Fruit fly (Drosophila melanogaster): ENCODE data around the gene CG31097.

Gene CG31097

DNA sequence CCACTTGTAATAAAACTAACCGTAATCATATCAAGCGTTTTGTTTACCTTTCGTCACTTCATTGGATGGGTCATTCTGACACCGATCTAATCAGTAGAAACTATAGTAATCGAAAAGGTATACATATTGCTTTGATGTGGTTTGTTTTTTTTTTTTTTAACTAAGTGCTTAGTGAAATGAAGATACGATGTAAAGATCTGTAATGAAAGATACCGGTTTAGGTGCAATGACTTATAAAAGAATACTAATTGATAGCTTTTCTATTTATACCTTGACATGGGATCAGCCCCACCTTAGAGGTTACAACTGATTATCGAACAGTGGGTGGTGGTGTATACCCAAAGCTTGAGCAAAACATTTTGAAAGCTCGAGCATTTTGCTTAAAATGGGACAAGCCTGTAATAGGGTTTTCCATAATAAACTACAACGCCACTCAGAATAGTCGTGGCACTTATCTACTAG is 14.3 kb downstream of the CG31097 start, which contains the start of gene CG31300:
Gene CG31300, plus strand, starts transcription at position 412 of the 462 bp plus-strand sequence.
- TF ChIP-seq CG8319 (GFP tag; optimal IDR thresholded peaks at IDR 0.05), result no peak
- TF ChIP-seq achi (GFP tag; optimal IDR thresholded peaks at IDR 0.05), result no peak
- TF ChIP-seq CG16779 (tag; optimal IDR thresholded peaks at IDR 0.05), result no peak
- no peak for TF ChIP-seq CG3919 (GFP tag; optimal IDR thresholded peaks at IDR 0.05)
- no peak for TF ChIP-seq OdsH (GFP tag; optimal IDR thresholded peaks at IDR 0.05)
- no peak for TF ChIP-seq eg (GFP tag; IDR thresholded peaks at IDR 0.05)
- no peak for TF ChIP-seq CG6792 (GFP tag; optimal IDR thresholded peaks at IDR 0.05)
- TF ChIP-seq Sox15 (GFP tag; optimal IDR thresholded peaks at IDR 0.05), result no peak
- TF ChIP-seq CG11294 (GFP tag; IDR thresholded peaks at IDR 0.05), result no peak
- TF ChIP-seq fd59A (GFP tag; optimal IDR thresholded peaks at IDR 0.05), result no peak
- TF ChIP-seq CG3032 (tag; optimal IDR thresholded peaks at IDR 0.05), result no peak

DNA sequence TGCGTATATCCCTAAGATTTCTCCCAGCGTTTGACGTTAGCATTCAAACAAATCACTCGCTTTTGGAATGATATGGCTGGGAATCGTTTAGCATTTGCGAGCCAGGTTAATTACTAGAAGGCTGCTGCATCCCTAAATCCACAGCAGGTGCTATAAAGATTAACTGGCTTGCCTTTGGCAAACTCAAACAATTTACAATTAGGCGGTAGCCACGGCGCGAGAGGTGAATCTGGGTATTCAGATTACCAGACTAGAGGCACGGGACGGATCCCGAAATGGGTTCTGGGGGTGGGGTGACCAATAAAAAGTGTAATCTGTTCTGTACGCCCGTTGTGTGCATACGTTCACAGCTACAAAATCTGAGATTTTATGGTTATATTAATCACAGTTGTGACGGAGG is 16.4 kb downstream of the CG31097 start, which contains the start of gene CG11892:
Gene CG11892, plus strand, starts transcription at position 384 of the 400 bp plus-strand sequence.
- TF ChIP-seq vri (GFP tag; optimal IDR thresholded peaks at IDR 0.05) (peak; percentile 46), OdsH (GFP tag; optimal IDR thresholded peaks at IDR 0.05) (no peak), ss (GFP tag; optimal IDR thresholded peaks at IDR 0.05) (no peak), achi (GFP tag; optimal IDR thresholded peaks at IDR 0.05) (no peak), svp (GFP tag) (peak; percentile 46), CG10631 (GFP tag; optimal IDR thresholded peaks at IDR 0.05) (no peak), dsx (GFP tag; optimal IDR thresholded peaks at IDR 0.05; ENCODE audit: poor library complexity, severe bottlenecking) (no peak), acj6 (GFP tag; optimal IDR thresholded peaks at IDR 0.05) (no peak), fkh (GFP tag; optimal IDR thresholded peaks at IDR 0.05) (peak; percentile 90), Sox102F (GFP tag; optimal IDR thresholded peaks at IDR 0.05) (peak; percentile 23), CG32006 (GFP tag; optimal IDR thresholded peaks at IDR 0.05) (no peak), CG11902 (GFP tag; optimal IDR thresholded peaks at IDR 0.05) (no peak)

DNA sequence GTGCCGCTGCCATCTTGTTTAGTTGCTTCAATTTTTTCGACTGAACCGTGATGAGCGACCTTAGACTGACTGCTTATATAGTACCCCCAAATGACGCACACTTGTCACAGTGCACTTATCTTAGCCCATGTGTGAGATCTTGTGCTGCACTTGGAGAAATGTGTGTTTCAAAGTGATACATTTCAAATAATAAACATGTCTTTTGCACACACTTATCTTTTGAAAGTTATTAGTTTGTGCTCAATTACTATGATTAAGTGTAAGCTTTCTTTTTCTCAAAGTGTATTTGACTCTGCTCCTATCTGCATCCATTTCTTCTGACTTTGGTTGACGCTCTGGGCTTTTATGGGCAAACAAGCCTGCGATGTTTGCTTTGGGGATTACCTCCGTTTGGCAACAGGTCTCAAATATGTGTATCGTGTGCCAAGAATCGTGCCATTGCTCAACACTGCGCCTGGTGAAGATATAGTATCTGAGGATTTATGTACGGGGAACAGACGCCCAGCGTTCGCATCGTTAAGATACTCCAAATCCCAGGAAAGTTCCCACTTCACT is 17.7 kb downstream of the CG31097 start, which contains the start of gene CG10514:
Gene CG10514, minus strand, starts transcription at position 51 of the 555 bp plus-strand sequence.
- TF ChIP-seq vri (GFP tag; optimal IDR thresholded peaks at IDR 0.05) (peak; percentile 23), achi (GFP tag; optimal IDR thresholded peaks at IDR 0.05) (peak; percentile 12), svp (GFP tag) (peak; percentile 26), Sox15 (GFP tag; optimal IDR thresholded peaks at IDR 0.05) (no peak), Sox102F (GFP tag; optimal IDR thresholded peaks at IDR 0.05) (peak; percentile 4), CG3032 (tag; optimal IDR thresholded peaks at IDR 0.05) (no peak)

DNA sequence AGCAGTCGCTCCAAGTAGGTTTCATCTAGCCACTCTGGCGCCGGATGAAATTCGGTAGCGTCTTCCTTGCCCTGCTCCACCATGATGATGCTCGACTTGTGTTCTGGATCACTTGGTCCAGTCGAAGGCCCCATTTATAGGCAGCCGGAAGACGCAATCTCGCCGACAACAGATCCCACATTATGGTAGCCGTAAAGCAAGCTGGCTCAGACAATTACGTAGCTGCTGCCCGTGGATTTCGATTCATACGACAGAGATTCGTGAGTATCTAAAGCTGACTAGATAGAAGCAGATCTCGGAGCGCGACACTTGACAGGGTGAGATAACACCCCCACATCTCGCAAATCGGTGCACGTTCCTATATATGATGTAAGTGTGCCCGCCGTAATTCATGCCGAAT is 20.5 kb downstream of the CG31097 start, which contains the start of gene CG10513:
Gene CG10513, minus strand, starts transcription at position 101 of the 400 bp plus-strand sequence.
- peak; percentile 6 for TF ChIP-seq vri (GFP tag; optimal IDR thresholded peaks at IDR 0.05)
- no peak for TF ChIP-seq Eip78C (GFP tag)

DNA sequence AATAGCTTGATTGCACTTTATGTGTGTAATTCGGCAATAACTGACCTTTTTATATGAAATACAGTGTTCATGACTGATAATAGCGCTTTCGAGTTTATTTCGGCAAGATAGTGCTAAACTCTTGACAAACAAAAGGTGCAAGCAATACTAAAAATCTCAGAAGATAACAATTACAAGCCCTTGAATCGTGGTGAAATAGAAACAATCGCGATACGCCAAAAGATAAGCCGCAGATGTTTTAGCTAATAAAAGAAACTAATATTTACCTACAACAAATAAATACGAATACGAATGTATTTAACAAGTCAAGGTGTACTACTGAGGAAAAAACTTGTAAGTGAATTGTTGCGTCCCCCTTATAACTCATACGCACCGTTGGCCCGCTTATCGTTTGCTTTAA is 22.3 kb downstream of the CG31097 start:
- TF ChIP-seq CG16779 (tag; optimal IDR thresholded peaks at IDR 0.05) (peak; percentile 2), fkh (GFP tag; optimal IDR thresholded peaks at IDR 0.05) (peak; percentile 71), vri (GFP tag; optimal IDR thresholded peaks at IDR 0.05) (peak; percentile 63), ss (GFP tag; optimal IDR thresholded peaks at IDR 0.05) (no peak)

DNA sequence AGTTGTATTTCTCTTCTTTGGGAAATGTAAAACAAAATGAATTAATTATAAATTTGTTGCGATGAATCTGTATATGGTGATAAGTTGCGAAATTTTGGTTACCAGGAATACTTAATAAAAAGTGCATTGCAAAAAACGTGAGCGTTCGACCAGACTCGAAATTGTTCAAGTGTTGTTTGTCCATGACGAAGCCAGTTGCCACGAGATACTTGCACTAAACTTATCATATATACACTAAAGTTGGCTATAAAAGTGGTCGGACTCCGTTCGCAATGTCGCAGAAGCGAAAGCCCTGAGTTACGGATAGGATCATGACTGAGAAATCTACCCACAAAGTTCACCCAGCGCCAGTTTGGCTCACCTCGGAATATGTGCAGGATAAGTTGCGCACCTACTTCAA is 24.0 kb downstream of the CG31097 start, which contains the start of gene CG11878:
Gene CG11878, plus strand, starts transcription at position 301 of the 400 bp plus-strand sequence.
- no peak for TF ChIP-seq CG16779 (tag; optimal IDR thresholded peaks at IDR 0.05)
- no peak for TF ChIP-seq eg (GFP tag; IDR thresholded peaks at IDR 0.05)
- TF ChIP-seq CG6808 (GFP tag; optimal IDR thresholded peaks at IDR 0.05), result no peak
- no peak for TF ChIP-seq salr (GFP tag; optimal IDR thresholded peaks at IDR 0.05)
- no peak for TF ChIP-seq Hr39 (GFP tag; optimal IDR thresholded peaks at IDR 0.05)
- TF ChIP-seq svp (GFP tag), result no peak
- TF ChIP-seq CG32006 (GFP tag; optimal IDR thresholded peaks at IDR 0.05), result no peak
- no peak for TF ChIP-seq CG11294 (GFP tag; IDR thresholded peaks at IDR 0.05)
- TF ChIP-seq CG6276 (GFP tag; optimal IDR thresholded peaks at IDR 0.05), result no peak
- no peak for TF ChIP-seq Ets96B (tag; optimal IDR thresholded peaks at IDR 0.05)
- no peak for TF ChIP-seq net (GFP tag; optimal IDR thresholded peaks at IDR 0.05)
- TF ChIP-seq CG31627 (GFP tag; optimal IDR thresholded peaks at IDR 0.05), result no peak
- no peak for TF ChIP-seq CG11762 (GFP tag; optimal IDR thresholded peaks at IDR 0.05; ENCODE audit: insufficient read depth)
- no peak for TF ChIP-seq Ets21C (GFP tag; optimal IDR thresholded peaks at IDR 0.05)
- TF ChIP-seq esn (GFP tag; optimal IDR thresholded peaks at IDR 0.05), result no peak
- no peak for TF ChIP-seq CG8632 (GFP tag; optimal IDR thresholded peaks at IDR 0.05)
- no peak for TF ChIP-seq fd59A (GFP tag; optimal IDR thresholded peaks at IDR 0.05)
- TF ChIP-seq CG11902 (GFP tag; optimal IDR thresholded peaks at IDR 0.05), result no peak
- no peak for TF ChIP-seq CG6163 (GFP tag; IDR thresholded peaks at IDR 0.05)
